Worm (Caenorhabditis elegans) whole organism, L3 larva: Measurements from ENCODE around the gene Y6E2A.5.

Experiments used
- R02D3.7 ChIP-seq: fragments of 150-350 bp; optimal IDR thresholded peaks from 2 replicates; lab custom pipeline; 2014; ENCODE audit warnings: missing biosample characterization, missing genetic modification characterization
- ZK546.5 ChIP-seq: sonication (generic microtip); optimal IDR thresholded peaks from 2 replicates; lab custom pipeline; 2017; ENCODE audit warnings: missing biosample characterization, missing genetic modification characterization
- ceh-16 ChIP-seq: sonication (generic microtip); optimal IDR thresholded peaks from 2 replicates; lab custom pipeline; 2017; ENCODE audit warnings: missing biosample characterization, missing genetic modification characterization
- ceh-28 ChIP-seq: fragments of 150-350 bp; optimal IDR thresholded peaks from 2 replicates; lab custom pipeline; 2014; ENCODE audit warnings: missing biosample characterization, missing genetic modification reagents, missing genetic modification characterization
- ceh-82 ChIP-seq: fragments of 150-350 bp; optimal IDR thresholded peaks from 2 replicates; lab custom pipeline; 2014; ENCODE audit warnings: missing biosample characterization, missing genetic modification characterization
- ceh-9 ChIP-seq: sonication (generic microtip); optimal IDR thresholded peaks from 2 replicates; lab custom pipeline; 2018; ENCODE audit warnings: missing biosample characterization, missing genetic modification characterization
- daf-12 ChIP-seq: fragments of 150-350 bp; optimal IDR thresholded peaks from 2 replicates; lab custom pipeline; 2014; ENCODE audit warnings: missing biosample characterization, missing genetic modification reagents, missing genetic modification characterization
- egl-27 ChIP-seq: sonication (generic microtip); optimal IDR thresholded peaks from 4 replicates; lab custom pipeline; 2017; ENCODE audit warnings: missing biosample characterization, missing genetic modification reagents, missing genetic modification characterization
- egl-5 ChIP-seq: fragments of 150-350 bp; optimal IDR thresholded peaks from 2 replicates; lab custom pipeline; 2017; ENCODE audit warnings: missing biosample characterization, missing genetic modification reagents, missing genetic modification characterization, inconsistent platforms
- elt-1 ChIP-seq: fragments of 150-350 bp; optimal IDR thresholded peaks from 2 replicates; lab custom pipeline; 2014; ENCODE audit warnings: missing biosample characterization, missing genetic modification characterization
- elt-2 ChIP-seq: sonication (generic microtip); optimal IDR thresholded peaks from 2 replicates; lab custom pipeline; 2016; ENCODE audit warnings: missing genetic modification reagents, mild to moderate bottlenecking, missing genetic modification characterization, missing compliant biosample characterization
- elt-3 ChIP-seq, 3 experiments: fragments of 150-350 bp in 1 of 3; sonication (generic microtip) in 2 of 3; optimal IDR thresholded peaks; 2 replicates in 2 of 3; 4 replicates in 1 of 3; lab custom pipeline; 2014 to 2017; ENCODE audit warnings: missing biosample characterization in 3 of 3, missing genetic modification characterization in 3 of 3
- hmg-11 ChIP-seq: sonication (generic microtip); optimal IDR thresholded peaks from 2 replicates; lab custom pipeline; 2016; ENCODE audit warnings: missing genetic modification characterization, missing compliant biosample characterization
- jun-1 ChIP-seq: fragments of 150-350 bp; optimal IDR thresholded peaks from 2 replicates; lab custom pipeline; 2014; ENCODE audit warnings: missing biosample characterization, missing genetic modification reagents, missing genetic modification characterization
- lin-39 ChIP-seq: fragments of 150-350 bp; optimal IDR thresholded peaks from 2 replicates; lab custom pipeline; 2018; ENCODE audit warnings: missing biosample characterization, missing genetic modification reagents, missing genetic modification characterization
- mml-1 ChIP-seq: fragments of 150-350 bp; sonication (generic microtip); optimal IDR thresholded peaks from 3 replicates; lab custom pipeline; 2014; ENCODE audit warnings: missing biosample characterization, missing genetic modification characterization
- nfya-1 ChIP-seq: sonication (generic microtip); optimal IDR thresholded peaks from 2 replicates; lab custom pipeline; 2017; ENCODE audit warnings: missing genetic modification characterization, mild to moderate bottlenecking, missing compliant biosample characterization, antibody characterized with exemption, moderate library complexity; ENCODE audit not compliant: insufficient read depth
- nhr-12 ChIP-seq: fragments of 150-350 bp; optimal IDR thresholded peaks from 2 replicates; lab custom pipeline; 2014; ENCODE audit warnings: missing biosample characterization, missing genetic modification characterization
- nhr-23 ChIP-seq: fragments of 150-350 bp; optimal IDR thresholded peaks from 2 replicates; lab custom pipeline; 2014; ENCODE audit warnings: missing biosample characterization, missing genetic modification reagents, missing genetic modification characterization
- nhr-237 ChIP-seq: fragments of 150-350 bp; optimal IDR thresholded peaks from 2 replicates; lab custom pipeline; 2014; ENCODE audit warnings: missing biosample characterization, missing genetic modification characterization
- nhr-25 ChIP-seq: sonication (generic microtip); optimal IDR thresholded peaks from 2 replicates; lab custom pipeline; 2017; ENCODE audit warnings: missing biosample characterization, missing genetic modification characterization
- nhr-28 ChIP-seq: fragments of 150-350 bp; optimal IDR thresholded peaks from 2 replicates; lab custom pipeline; 2014; ENCODE audit warnings: missing biosample characterization, missing genetic modification characterization
- nhr-43 ChIP-seq: sonication (generic microtip); optimal IDR thresholded peaks from 2 replicates; lab custom pipeline; 2016; ENCODE audit warnings: mild to moderate bottlenecking, missing genetic modification characterization, missing compliant biosample characterization; ENCODE audit not compliant: poor library complexity, severe bottlenecking
- nhr-67 ChIP-seq: fragments of 150-350 bp; optimal IDR thresholded peaks from 2 replicates; lab custom pipeline; 2014; ENCODE audit warnings: missing biosample characterization, missing genetic modification characterization
- nhr-76 ChIP-seq: fragments of 150-350 bp; sonication (generic microtip); optimal IDR thresholded peaks from 5 replicates; lab custom pipeline; 2014; ENCODE audit warnings: missing biosample characterization, missing genetic modification characterization
- nhr-77 ChIP-seq: fragments of 150-350 bp; optimal IDR thresholded peaks from 2 replicates; lab custom pipeline; 2014; ENCODE audit warnings: missing biosample characterization, missing genetic modification characterization
- pqm-1 ChIP-seq: fragments of 150-350 bp; optimal IDR thresholded peaks from 2 replicates; lab custom pipeline; 2017; ENCODE audit warnings: missing biosample characterization, missing genetic modification characterization, inconsistent platforms
- tbx-2 ChIP-seq: sonication (generic microtip); optimal IDR thresholded peaks from 2 replicates; lab custom pipeline; 2016; ENCODE audit warnings: mild to moderate bottlenecking, missing genetic modification characterization, missing compliant biosample characterization
- unc-62 ChIP-seq: fragments of 150-350 bp; sonication (generic microtip); optimal IDR thresholded peaks from 4 replicates; lab custom pipeline; 2014; ENCODE audit warnings: missing biosample characterization, missing genetic modification reagents, missing genetic modification characterization

Y6E2A.5 gene

ce11 chrV:15712385-15712784, 6.1 kb downstream of the Y6E2A.5 start:
- no peak for TF ChIP-seq R02D3.7 (tag; lab: Kevin White, UChicago)
- TF ChIP-seq pqm-1 (tag; lab: Kevin White, UChicago): peak; percentile 34
- TF ChIP-seq elt-2 (tag; lab: Kevin White, UChicago): peak; percentile 11

- TF ChIP-seq nhr-67 (tag; lab: Kevin White, UChicago) (no peak), elt-3 (tag; optimal IDR thresholded peaks at IDR 0.05; lab: Kevin White, UChicago) (no peak), hmg-11 (tag; lab: Kevin White, UChicago) (no peak), ceh-16 (no peak), nfya-1 (tag; lab: Kevin White, UChicago) (no peak), nhr-237 (tag; lab: Kevin White, UChicago) (no peak), nhr-28 (tag; lab: Kevin White, UChicago) (no peak), egl-27 (tag; lab: Kevin White, UChicago) (no peak), lin-39 (tag; lab: Kevin White, UChicago) (no peak)
These were observed 6.6 kb downstream of the Y6E2A.5 start, which contains the start of gene str-101 for ce11 chrV:15711898-15712297. TSS of gene str-101 (minus strand) at chrV:15711998.

- no peak for TF ChIP-seq ZK546.5 (tag; lab: Kevin White, UChicago)
- TF ChIP-seq nhr-43: no peak
- TF ChIP-seq nhr-76: no peak
- TF ChIP-seq pqm-1 (tag; lab: Kevin White, UChicago): no peak
- TF ChIP-seq ceh-28 (tag; lab: Kevin White, UChicago): no peak
- TF ChIP-seq unc-62 (GFP tag; lab: Kevin White, UChicago): no peak
- TF ChIP-seq nfya-1 (tag; lab: Kevin White, UChicago): no peak
- no peak for TF ChIP-seq nhr-77 (tag; lab: Kevin White, UChicago)
- TF ChIP-seq, all 47 proteins: peak for 0
These were observed 8.1 kb downstream of the Y6E2A.5 start, which contains the start of gene Y6E2A.1 for ce11 chrV:15710401-15710800. TSS of gene Y6E2A.1 (minus strand) at chrV:15710501.

- peak in 2 of 3 experiments; percentile 17 to 74 for TF ChIP-seq elt-3 (tag; optimal IDR thresholded peaks at IDR 0.05; lab: Kevin White, UChicago)
- no peak for TF ChIP-seq jun-1 (tag; lab: Kevin White, UChicago)
- TF ChIP-seq nhr-25 (tag; lab: Kevin White, UChicago): peak; percentile 24
- no peak for TF ChIP-seq ceh-82 (tag; lab: Kevin White, UChicago)
- TF ChIP-seq, all 47 proteins: peak for 2
These were observed 10.5 kb downstream of the Y6E2A.5 start for ce11 chrV:15707982-15708381.

- no peak for TF ChIP-seq nhr-77 (tag; lab: Kevin White, UChicago)
- no peak for TF ChIP-seq egl-27 (tag; lab: Kevin White, UChicago)
- no peak for TF ChIP-seq pqm-1 (tag; lab: Kevin White, UChicago)
- TF ChIP-seq elt-3 (tag; optimal IDR thresholded peaks at IDR 0.05; lab: Kevin White, UChicago): peak in 1 of 3 experiments; percentile 52
These were observed 13.7 kb downstream of the Y6E2A.5 start, which contains the start of gene twk-34 for ce11 chrV:15704745-15705144. TSS of gene twk-34 (plus strand) at chrV:15704960.

- TF ChIP-seq ceh-16 (no peak), hmg-11 (tag; lab: Kevin White, UChicago) (no peak), ceh-82 (tag; lab: Kevin White, UChicago) (no peak), elt-1 (tag; lab: Kevin White, UChicago) (no peak), R02D3.7 (tag; lab: Kevin White, UChicago) (no peak), tbx-2 (no peak), nhr-12 (tag; lab: Kevin White, UChicago) (no peak), egl-5 (tag; lab: Kevin White, UChicago) (no peak), jun-1 (tag; lab: Kevin White, UChicago) (no peak), daf-12 (no peak), ZK546.5 (tag; lab: Kevin White, UChicago) (no peak), elt-2 (tag; lab: Kevin White, UChicago) (no peak), ceh-9 (tag; lab: Kevin White, UChicago) (no peak), nhr-67 (tag; lab: Kevin White, UChicago) (no peak), nhr-25 (tag; lab: Kevin White, UChicago) (no peak), egl-27 (tag; lab: Kevin White, UChicago) (no peak), nhr-23 (tag; lab: Kevin White, UChicago) (no peak), mml-1 (tag; lab: Kevin White, UChicago) (no peak), nhr-28 (tag; lab: Kevin White, UChicago) (no peak), nfya-1 (tag; lab: Kevin White, UChicago) (no peak)
- TF ChIP-seq, all 47 proteins: peak for 0
These were observed 16.2 kb downstream of the Y6E2A.5 start, which contains the start of gene nhr-53 for ce11 chrV:15702263-15702662. TSS of gene nhr-53 (minus strand) at chrV:15702363.
